Worm (Caenorhabditis elegans): ENCODE measurements around the gene dcaf-1.

DNA sequence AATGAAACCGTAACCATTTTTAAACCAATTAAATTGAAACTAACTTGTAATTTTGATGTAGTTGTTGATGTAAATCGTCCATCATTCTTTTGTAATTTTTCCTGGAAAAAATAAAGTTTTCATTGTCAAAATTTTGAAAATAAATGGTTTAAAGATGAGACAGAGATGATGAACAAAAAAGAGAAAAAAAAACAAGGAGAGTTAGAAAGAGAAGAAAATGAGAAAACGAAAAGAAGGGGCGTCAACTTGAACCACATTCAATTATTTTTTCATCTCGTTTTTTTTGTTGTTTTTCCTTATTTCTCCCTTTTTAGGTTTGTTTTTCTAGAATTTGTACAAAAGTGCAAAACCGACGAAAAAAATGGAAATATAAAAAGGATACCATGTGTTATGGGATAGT is 31.0 kb downstream of the dcaf-1 start, which contains the start of gene nhr-34:
- TF ChIP-seq ama-1 (optimal IDR thresholded peaks at IDR 0.05) (no peak), pag-3 (tag; optimal IDR thresholded peaks at IDR 0.05; ENCODE audit: borderline replicate concordance) (no peak), pqm-1 (tag; optimal IDR thresholded peaks at IDR 0.05) (no peak), fkh-10 (GFP tag; optimal IDR thresholded peaks at IDR 0.05) (no peak), nfya-1 (tag; optimal IDR thresholded peaks at IDR 0.05) (no peak), fax-1 (tag; optimal IDR thresholded peaks at IDR 0.05) (no peak), K02D7.2 (tag; optimal IDR thresholded peaks at IDR 0.05) (no peak)
